Fruit fly (Drosophila melanogaster): ENCODE data around the gene Ca-alpha1T.
A peak's percentile ranks its signal among the peaks of the same experiment; 100 is the strongest.

Ca-alpha1T gene

DNA sequence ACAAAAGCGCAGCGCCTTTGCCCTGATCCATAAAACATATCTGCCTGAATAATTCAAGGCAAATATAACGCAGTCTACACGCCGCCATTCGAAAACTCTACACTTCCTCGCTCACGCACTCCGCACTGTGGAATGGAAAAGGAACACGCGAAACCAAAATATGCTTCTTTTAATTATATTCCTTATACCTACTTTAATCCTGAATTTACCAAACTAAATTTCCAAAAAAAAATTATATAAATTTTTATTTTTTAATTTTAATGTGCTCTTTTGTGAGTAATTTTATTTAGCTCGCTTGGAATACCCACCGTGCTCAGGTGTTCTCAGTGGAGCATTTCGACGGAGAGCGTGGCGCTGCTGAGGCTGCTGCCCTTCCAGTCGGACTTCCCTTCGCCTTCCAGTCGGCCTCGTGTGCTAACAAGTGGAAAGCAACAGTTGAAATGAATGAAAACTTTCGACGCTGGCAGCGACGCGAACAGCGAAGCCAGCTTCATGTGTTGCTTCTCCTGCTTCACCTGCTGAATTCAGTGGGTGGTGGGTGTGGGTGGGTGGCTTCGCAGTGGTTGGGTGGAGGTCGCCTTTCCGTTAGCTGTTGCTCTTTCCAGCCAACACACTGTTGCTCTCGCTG, 1.0 kb upstream of the Ca-alpha1T start (continued):
- TF ChIP-seq gcm2 (GFP tag; optimal IDR thresholded peaks at IDR 0.05) (no peak), CG1024 (GFP tag; IDR thresholded peaks at IDR 0.05) (peak; percentile 67; the same call in 1 of the 2 replicates), CG12299 (tag; optimal IDR thresholded peaks at IDR 0.05) (peak; percentile 83), dan (GFP tag; IDR thresholded peaks at IDR 0.05) (no peak), Opbp (GFP tag; IDR thresholded peaks at IDR 0.05; ENCODE audit: partially characterized antibody) (no peak), CG31441 (GFP tag; IDR thresholded peaks at IDR 0.05) (peak; percentile 89), CG7357 (GFP tag; IDR thresholded peaks at IDR 0.05) (peak; percentile 79), Hr78 (GFP tag; optimal IDR thresholded peaks at IDR 0.05) (peak in 1 of 2 experiments; percentile 16), salm (tag; optimal IDR thresholded peaks at IDR 0.05) (no peak), CG2116 (GFP tag; optimal IDR thresholded peaks at IDR 0.05) (peak; percentile 30), fd102C (GFP tag; optimal IDR thresholded peaks at IDR 0.05) (no peak), CG6689 (GFP tag; IDR thresholded peaks at IDR 0.05) (peak; percentile 91), Dfd (GFP tag; optimal IDR thresholded peaks at IDR 0.05) (no peak), ase (GFP tag; IDR thresholded peaks at IDR 0.05) (peak; percentile 88), pum (GFP tag; optimal IDR thresholded peaks at IDR 0.05) (no peak), CG15601 (tag; optimal IDR thresholded peaks at IDR 0.05) (peak; percentile 39), CG2199 (GFP tag; IDR thresholded peaks at IDR 0.05) (no peak), Hsf (GFP tag; optimal IDR thresholded peaks at IDR 0.05) (peak; percentile 48), sens (GFP tag) (peak; percentile 76), CG10321 (GFP tag; IDR thresholded peaks at IDR 0.05) (peak; percentile 64; the same call in 1 of the 2 replicates), ftz-f1 (GFP tag; optimal IDR thresholded peaks at IDR 0.05) (peak; percentile 32), prd (optimal IDR thresholded peaks at IDR 0.05) (no peak), prd (GFP tag; IDR thresholded peaks at IDR 0.05) (peak; percentile 87), CG11093 (GFP tag; IDR thresholded peaks at IDR 0.05) (peak; percentile 78), Elba2 (GFP tag; optimal IDR thresholded peaks at IDR 0.05) (no peak), CG12155 (GFP tag; optimal IDR thresholded peaks at IDR 0.05) (peak; percentile 53), Poxn (GFP tag; IDR thresholded peaks at IDR 0.05) (peak; percentile 59; the same call in 1 of the 2 replicates), CG7745 (tag; optimal IDR thresholded peaks at IDR 0.05) (no peak), twi (tag; optimal IDR thresholded peaks at IDR 0.05) (no peak), z (GFP tag; IDR thresholded peaks at IDR 0.05) (no peak), ind (GFP tag; optimal IDR thresholded peaks at IDR 0.05) (peak; percentile 67), TFAM (GFP tag; optimal IDR thresholded peaks at IDR 0.05) (no peak), Rx (GFP tag; IDR thresholded peaks at IDR 0.05) (peak; percentile 75; the same call in 1 of the 2 replicates), CG34422 (GFP tag; IDR thresholded peaks at IDR 0.05) (peak; percentile 89), wdn (GFP tag; IDR thresholded peaks at IDR 0.05) (peak; percentile 82), bigmax (GFP tag; optimal IDR thresholded peaks at IDR 0.05) (no peak), CG6175 (GFP tag; IDR thresholded peaks at IDR 0.05) (peak; percentile 74), bcd (GFP tag; optimal IDR thresholded peaks at IDR 0.05) (peak; percentile 83), CG6791 (GFP tag; IDR thresholded peaks at IDR 0.05; ENCODE audit: partially characterized antibody) (no peak), pzg (GFP tag; optimal IDR thresholded peaks at IDR 0.05) (no peak), Fer3 (tag; optimal IDR thresholded peaks at IDR 0.05) (peak; percentile 84), ash1 (GFP tag; optimal IDR thresholded peaks at IDR 0.05) (no peak), Hey (tag; optimal IDR thresholded peaks at IDR 0.05) (no peak), Meics (GFP tag; optimal IDR thresholded peaks at IDR 0.05) (peak; percentile 87), Awh (GFP tag; IDR thresholded peaks at IDR 0.05) (peak; percentile 90), tio (GFP tag; optimal IDR thresholded peaks at IDR 0.05) (peak; percentile 59), HLH54F (GFP tag; optimal IDR thresholded peaks at IDR 0.05) (peak; percentile 27), caup (GFP tag; optimal IDR thresholded peaks at IDR 0.05; ENCODE audit: severe bottlenecking) (peak; percentile 85), E2f2 (GFP tag; IDR thresholded peaks at IDR 0.05) (peak; percentile 67), ranshi (GFP tag; IDR thresholded peaks at IDR 0.05) (peak; percentile 82), scrt (GFP tag; optimal IDR thresholded peaks at IDR 0.05) (peak; percentile 100)

Data from whole organism, embryonic.